Worm (Caenorhabditis elegans): ENCODE results near the gene F18H3.1.

- no peak for TF ChIP-seq nfya-1 (tag; optimal IDR thresholded peaks at IDR 0.05; ENCODE audit: insufficient read depth)
- TF ChIP-seq lsy-12 (tag; optimal IDR thresholded peaks at IDR 0.05) = no peak
- TF ChIP-seq lin-15B (tag; optimal IDR thresholded peaks at IDR 0.05) = no peak
- no peak for TF ChIP-seq fkh-10 (GFP tag; optimal IDR thresholded peaks at IDR 0.05)
- TF ChIP-seq unc-62 (GFP tag; optimal IDR thresholded peaks at IDR 0.05) = no peak
Observed at ce11 chrX:13507233-13507632, 12.2 kb upstream of the F18H3.1 start, which contains the start of gene H06A10.1.
